Worm (Caenorhabditis elegans) whole organism, mixed stage, embryonic: ENCODE data around the gene C09B9.7.

Source experiments
- bed-3 ChIP-seq: fragments of 200-800 bp; sonication (Bioruptor generic); optimal IDR thresholded peaks from 3 replicates; lab custom pipeline; 2018; ENCODE audit warnings: mild to moderate bottlenecking, missing genetic modification characterization, moderate library complexity, missing compliant biosample characterization
- blmp-1 ChIP-seq: fragments of 150-350 bp; optimal IDR thresholded peaks from 2 replicates; lab custom pipeline; 2014; ENCODE audit warnings: missing biosample characterization, missing genetic modification characterization
- ces-1 ChIP-seq: fragments of 150-350 bp; optimal IDR thresholded peaks from 2 replicates; lab custom pipeline; 2014; ENCODE audit warnings: missing biosample characterization, missing genetic modification reagents, missing genetic modification characterization
- elt-1 ChIP-seq: sonication (generic microtip); optimal IDR thresholded peaks from 2 replicates; lab custom pipeline; 2017; ENCODE audit warnings: missing genetic modification characterization, mild to moderate bottlenecking, missing compliant biosample characterization, antibody characterized with exemption, moderate library complexity, borderline replicate concordance; ENCODE audit not compliant: insufficient read depth
- lin-13 ChIP-seq: fragments of 150-350 bp; optimal IDR thresholded peaks from 2 replicates; lab custom pipeline; 2014; ENCODE audit warnings: missing biosample characterization, missing genetic modification characterization
- lin-32 ChIP-seq: fragments of 200-800 bp; sonication (Bioruptor generic); optimal IDR thresholded peaks from 2 replicates; lab custom pipeline; 2018; ENCODE audit warnings: mild to moderate bottlenecking, missing genetic modification characterization, missing compliant biosample characterization
- nhr-12 ChIP-seq: fragments of 150-350 bp; optimal IDR thresholded peaks from 2 replicates; lab custom pipeline; 2014; ENCODE audit warnings: missing biosample characterization, missing genetic modification characterization
- pha-4 ChIP-seq: fragments of 150-350 bp; optimal IDR thresholded peaks from 2 replicates; lab custom pipeline; 2018; ENCODE audit warnings: missing biosample characterization, missing genetic modification reagents, missing genetic modification characterization
- sem-2 ChIP-seq: fragments of 200-800 bp; sonication (Bioruptor generic); optimal IDR thresholded peaks from 2 replicates; lab custom pipeline; 2018; ENCODE audit warnings: mild to moderate bottlenecking, missing genetic modification characterization, missing compliant biosample characterization
- sptf-1 ChIP-seq: sonication (generic microtip); optimal IDR thresholded peaks from 2 replicates; lab custom pipeline; 2017; ENCODE audit warnings: mild to moderate bottlenecking, missing genetic modification characterization, moderate library complexity, missing compliant biosample characterization
- unc-39 ChIP-seq: fragments of 150-350 bp; optimal IDR thresholded peaks from 2 replicates; lab custom pipeline; 2014; ENCODE audit warnings: missing biosample characterization, missing genetic modification characterization
- ztf-11 ChIP-seq: fragments of 150-350 bp; optimal IDR thresholded peaks from 2 replicates; lab custom pipeline; 2014; ENCODE audit warnings: missing biosample characterization, missing genetic modification characterization

ce11 chrIV:5083832-5084231 is 22.9 kb upstream of the C09B9.7 start:
- no peak for TF ChIP-seq elt-1 (tag; lab: Kevin White, UChicago)
- TF ChIP-seq lin-13: no peak
- no peak for TF ChIP-seq bed-3
- TF ChIP-seq sem-2 (GFP tag; lab: Kevin White, UChicago): no peak
- TF ChIP-seq nhr-12: no peak
- TF ChIP-seq blmp-1: no peak
- TF ChIP-seq lin-32 (GFP tag; lab: Kevin White, UChicago): no peak
- TF ChIP-seq sptf-1: no peak
- TF ChIP-seq ztf-11 (tag; lab: Kevin White, UChicago): no peak
- TF ChIP-seq unc-39 (tag; lab: Kevin White, UChicago): no peak
- TF ChIP-seq ces-1 (GFP tag; lab: Kevin White, UChicago): no peak
- no peak for TF ChIP-seq pha-4 (tag; lab: Kevin White, UChicago)
